Worm (Caenorhabditis elegans) whole organism, L4/young adult: ENCODE results near the gene ins-21.

Source experiments
- W03F9.2 ChIP-seq: fragments of 150-350 bp; optimal IDR thresholded peaks from 2 replicates; lab custom pipeline; 2014; ENCODE audit warnings: missing biosample characterization, missing genetic modification characterization
- dao-5 ChIP-seq: sonication (generic microtip); optimal IDR thresholded peaks from 2 replicates; lab custom pipeline; 2016; ENCODE audit warnings: missing genotype, missing genetic modification characterization, moderate library complexity, missing compliant biosample characterization
- him-1 ChIP-seq: sonication (generic microtip); optimal IDR thresholded peaks from 2 replicates; lab custom pipeline; 2016; ENCODE audit warnings: missing genotype, missing genetic modification reagents, missing genetic modification characterization, missing compliant biosample characterization

The ins-21 gene

ce11 chrIII:10023452-10023851 is at the start of gene ins-21:
ins-21 (plus strand) TSS chrIII:10023752.
- TF ChIP-seq him-1 (tag; lab: Kevin White, UChicago): no peak
- TF ChIP-seq dao-5 (tag; lab: Kevin White, UChicago): no peak
- TF ChIP-seq W03F9.2 (tag; lab: Kevin White, UChicago): no peak

DNA sequence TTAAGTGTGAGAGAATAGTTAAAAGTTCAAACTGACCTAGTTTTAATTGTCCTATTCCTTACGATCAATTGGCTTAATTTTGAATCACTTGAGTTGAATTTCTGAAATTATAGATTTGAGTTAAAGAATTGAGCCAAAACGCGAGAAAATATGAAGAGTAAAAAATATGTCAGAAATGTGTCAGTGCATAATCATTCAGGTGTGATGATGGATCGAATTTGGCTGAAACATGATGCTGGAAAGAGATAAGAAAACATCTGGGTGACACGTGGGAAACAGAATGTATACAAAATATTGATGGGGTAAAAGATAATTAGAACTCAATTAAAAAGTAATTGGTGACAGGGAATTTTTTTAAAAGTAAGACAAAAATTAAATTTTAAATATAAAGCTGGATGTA is 49.8 kb upstream of the ins-21 start, which contains the start of gene R10E12.2:
Gene R10E12.2 (minus strand): TSS at position 101 of the 400 bp plus-strand sequence.
- TF ChIP-seq W03F9.2 (tag; lab: Kevin White, UChicago): no peak

DNA sequence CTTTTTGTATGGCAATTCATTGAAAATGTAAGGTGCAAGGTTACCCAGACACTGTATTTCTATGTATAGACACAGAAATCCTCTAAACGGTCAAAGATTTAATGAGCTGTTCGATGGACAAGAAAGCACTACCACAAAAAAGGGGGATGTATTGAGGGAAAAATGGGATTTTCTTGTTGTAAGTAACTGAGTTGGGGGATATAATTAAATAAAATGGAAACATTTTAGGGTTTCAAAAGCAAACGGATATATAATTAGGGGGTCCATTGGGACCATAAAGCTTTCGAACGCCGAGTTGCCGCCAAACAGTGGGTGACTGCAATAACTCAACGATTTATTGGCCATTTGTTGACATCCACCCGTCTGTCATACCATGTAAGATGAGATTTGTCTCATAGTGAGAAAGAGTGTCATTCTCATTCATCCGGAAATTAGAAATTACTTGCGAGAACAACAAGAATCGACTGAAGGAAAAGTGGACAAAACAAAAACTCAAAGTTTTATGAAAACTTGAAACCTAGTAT is 41.4 kb upstream of the ins-21 start:
- TF ChIP-seq W03F9.2 (tag; lab: Kevin White, UChicago): no peak

- TF ChIP-seq W03F9.2 (tag; lab: Kevin White, UChicago) (no peak), him-1 (tag; lab: Kevin White, UChicago) (no peak), dao-5 (tag; lab: Kevin White, UChicago) (no peak)
Measured at ce11 chrIII:9984604-9985003, 38.9 kb upstream of the ins-21 start.

ce11 chrIII:9985542-9985941 is 38.0 kb upstream of the ins-21 start:
- TF ChIP-seq him-1 (tag; lab: Kevin White, UChicago) (no peak), W03F9.2 (tag; lab: Kevin White, UChicago) (no peak), dao-5 (tag; lab: Kevin White, UChicago) (no peak)

- no peak for TF ChIP-seq him-1 (tag; lab: Kevin White, UChicago)
Measured at ce11 chrIII:9986827-9987429, 36.6 kb upstream of the ins-21 start, which contains the start of gene C05B5.12. C05B5.12 (plus strand) TSS chrIII:9987379.

DNA sequence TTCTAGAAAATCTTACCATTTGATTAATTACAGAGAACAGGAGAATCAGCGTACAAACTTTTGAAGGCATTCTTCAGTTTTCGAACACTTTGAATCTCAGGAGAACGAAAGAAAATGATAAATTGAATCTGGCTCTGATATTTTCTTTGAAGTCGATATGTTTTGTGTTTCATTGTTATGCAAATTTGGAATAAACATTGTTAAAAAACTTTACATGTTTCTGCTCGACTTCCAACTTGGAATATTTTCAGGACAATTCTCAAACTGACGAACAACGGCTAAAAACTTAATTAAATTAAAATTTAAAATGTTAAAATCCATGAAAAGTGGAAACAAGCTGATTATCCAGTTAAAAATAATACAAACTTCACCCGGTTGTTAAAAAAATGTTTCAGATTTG is 35.2 kb upstream of the ins-21 start, which contains the start of gene C05B5.1:
Gene C05B5.1 (minus strand): TSS at position 101 of the 400 bp plus-strand sequence.
- TF ChIP-seq W03F9.2 (tag; lab: Kevin White, UChicago) (no peak), him-1 (tag; lab: Kevin White, UChicago) (no peak), dao-5 (tag; lab: Kevin White, UChicago) (no peak)

ce11 chrIII:9991324-9991723 is 32.2 kb upstream of the ins-21 start:
- TF ChIP-seq him-1 (tag; lab: Kevin White, UChicago) (no peak), dao-5 (tag; lab: Kevin White, UChicago) (no peak), W03F9.2 (tag; lab: Kevin White, UChicago) (no peak)

DNA sequence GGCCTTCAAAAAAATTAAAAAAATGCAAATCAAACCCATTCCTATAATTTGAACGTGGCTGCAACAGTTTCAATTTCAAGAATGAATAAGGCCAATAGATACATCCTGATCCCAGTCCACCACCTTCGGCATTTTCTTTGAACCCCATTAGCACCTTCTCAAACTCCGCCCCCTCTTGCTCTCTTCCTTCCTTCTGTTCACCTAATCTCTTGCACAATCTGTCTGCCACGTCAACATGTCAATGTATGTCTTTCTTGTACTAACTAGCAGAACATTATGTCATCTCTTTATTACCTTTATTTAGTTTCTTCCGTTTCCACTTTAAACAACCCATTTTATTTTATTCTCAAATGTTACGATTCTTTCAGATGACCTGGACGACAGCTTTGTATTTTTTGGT is 30.0 kb upstream of the ins-21 start, which contains the start of gene C05B5.4:
Gene C05B5.4 (plus strand): TSS at position 351 of the 400 bp plus-strand sequence.
- TF ChIP-seq W03F9.2 (tag; lab: Kevin White, UChicago): no peak
- TF ChIP-seq him-1 (tag; lab: Kevin White, UChicago): no peak
- no peak for TF ChIP-seq dao-5 (tag; lab: Kevin White, UChicago)

ce11 chrIII:9997890-9998289 is 25.7 kb upstream of the ins-21 start, which contains the start of gene pqn-8:
pqn-8 (minus strand) TSS chrIII:9997990.
- no peak for TF ChIP-seq W03F9.2 (tag; lab: Kevin White, UChicago)
- TF ChIP-seq him-1 (tag; lab: Kevin White, UChicago): no peak
- no peak for TF ChIP-seq dao-5 (tag; lab: Kevin White, UChicago)

DNA sequence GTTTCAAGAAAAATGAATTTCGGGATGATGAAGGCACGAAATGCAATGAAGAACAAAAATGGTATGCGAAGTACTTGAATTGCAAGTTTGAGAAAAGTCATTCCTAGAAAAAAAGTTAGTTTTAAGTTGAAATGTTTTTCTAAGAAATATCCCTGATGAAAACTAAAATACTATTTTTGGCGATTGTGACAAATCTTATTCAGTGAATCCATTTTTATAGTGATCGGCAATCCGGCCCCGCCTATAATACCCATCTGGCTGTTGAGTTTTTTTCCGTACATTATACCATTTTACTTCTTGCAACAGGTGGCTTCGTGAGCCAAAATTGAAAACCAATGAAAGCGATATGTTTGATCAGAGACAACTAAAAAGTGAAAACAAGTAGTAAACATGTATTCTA is 24.3 kb upstream of the ins-21 start, which contains the start of gene C05B5.17:
Gene C05B5.17 (minus strand): TSS at position 101 of the 400 bp plus-strand sequence.
- TF ChIP-seq him-1 (tag; lab: Kevin White, UChicago): no peak
- no peak for TF ChIP-seq W03F9.2 (tag; lab: Kevin White, UChicago)
- no peak for TF ChIP-seq dao-5 (tag; lab: Kevin White, UChicago)

- no peak for TF ChIP-seq dao-5 (tag; lab: Kevin White, UChicago)
- no peak for TF ChIP-seq W03F9.2 (tag; lab: Kevin White, UChicago)
- no peak for TF ChIP-seq him-1 (tag; lab: Kevin White, UChicago)
Measured at ce11 chrIII:10000428-10000827, 23.1 kb upstream of the ins-21 start, which contains the start of gene C05B5.2. C05B5.2 (minus strand) TSS chrIII:10000528.

ce11 chrIII:10001060-10001459 is 22.5 kb upstream of the ins-21 start, which contains the start of gene C05B5.5:
C05B5.5 (plus strand) TSS chrIII:10001360.
- no peak for TF ChIP-seq dao-5 (tag; lab: Kevin White, UChicago)
- TF ChIP-seq him-1 (tag; lab: Kevin White, UChicago): no peak
- TF ChIP-seq W03F9.2 (tag; lab: Kevin White, UChicago): no peak

DNA sequence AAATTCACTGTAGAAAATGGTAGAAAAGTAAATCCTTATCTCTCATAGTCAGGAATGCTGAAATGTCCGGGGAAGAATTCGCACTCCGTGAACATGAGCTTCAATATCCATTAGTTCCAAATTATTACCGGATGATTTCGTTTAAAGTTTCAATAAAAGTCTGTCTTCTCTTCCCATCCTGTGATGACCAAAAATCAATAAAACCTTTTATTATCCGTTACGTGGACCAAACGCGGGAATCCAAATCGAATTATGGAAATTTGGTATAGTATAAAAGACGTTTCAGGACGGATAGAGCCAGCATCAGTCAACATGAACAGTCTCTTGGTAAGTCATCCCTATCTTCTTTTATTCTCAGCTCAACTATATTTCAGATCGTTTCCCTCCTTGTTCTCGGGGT is 19.3 kb upstream of the ins-21 start, which contains the start of gene C05B5.11:
Gene C05B5.11 (plus strand): TSS at position 301 of the 400 bp plus-strand sequence.
- no peak for TF ChIP-seq dao-5 (tag; lab: Kevin White, UChicago)
- TF ChIP-seq W03F9.2 (tag; lab: Kevin White, UChicago): no peak
- TF ChIP-seq him-1 (tag; lab: Kevin White, UChicago): no peak
